Worm (Caenorhabditis elegans) whole organism, late embryonic: Measurements from ENCODE around the gene cest-16.

ENCODE experiments used
- ceh-48 ChIP-seq: sonication (generic microtip); optimal IDR thresholded peaks from 2 replicates; lab custom pipeline; 2016; ENCODE audit warnings: missing genetic modification characterization, inconsistent platforms, missing compliant biosample characterization
- ets-4 ChIP-seq: sonication (generic microtip); optimal IDR thresholded peaks from 2 replicates; lab custom pipeline; 2016; ENCODE audit warnings: missing genetic modification characterization, missing compliant biosample characterization
- fax-1 ChIP-seq: sonication (generic microtip); optimal IDR thresholded peaks from 2 replicates; lab custom pipeline; 2016; ENCODE audit warnings: missing genotype, missing genetic modification characterization, missing compliant biosample characterization
- lin-11 ChIP-seq: fragments of 200-800 bp; sonication (Bioruptor generic); optimal IDR thresholded peaks from 2 replicates; lab custom pipeline; 2018; ENCODE audit warnings: mild to moderate bottlenecking, missing genetic modification characterization, missing compliant biosample characterization
- pat-9 ChIP-seq: fragments of 200-800 bp; sonication (Bioruptor generic); optimal IDR thresholded peaks from 2 replicates; lab custom pipeline; 2018; ENCODE audit warnings: mild to moderate bottlenecking, missing genetic modification characterization, moderate library complexity, missing compliant biosample characterization
- pha-2 ChIP-seq: sonication (generic microtip); optimal IDR thresholded peaks from 2 replicates; lab custom pipeline; 2017; ENCODE audit warnings: mild to moderate bottlenecking, missing genetic modification characterization, missing compliant biosample characterization
- unc-3 ChIP-seq, 2 experiments: fragments of 200-800 bp in 1 of 2; sonication (Bioruptor generic) in 1 of 2; sonication (generic microtip) in 1 of 2; conservative IDR thresholded peaks in 1 of 2; optimal IDR thresholded peaks in 1 of 2; 2 replicates each; pipeline versions ENCODE4 v1.3.6 to Lab custom; 2016 to 2022; ENCODE audit warnings: missing compliant biosample characterization in 2 of 2, missing genetic modification characterization in 2 of 2, missing genetic modification reagents in 1 of 2

Gene cest-16

ce11 chrX:6353763-6354162 is 54.0 kb downstream of the cest-16 start:
- TF ChIP-seq fax-1 (tag; lab: Kevin White, UChicago) = no peak
- TF ChIP-seq ets-4 (tag; lab: Kevin White, UChicago) = no peak
- TF ChIP-seq unc-3 (GFP tag; conservative IDR thresholded peaks at IDR 0.05; lab: Robert Waterston, UW) = no peak
- no peak for TF ChIP-seq unc-3 (tag; optimal IDR thresholded peaks at IDR 0.05; lab: Kevin White, UChicago)
- no peak for TF ChIP-seq pha-2 (tag; lab: Kevin White, UChicago)
- no peak for TF ChIP-seq lin-11 (tag; lab: Kevin White, UChicago)
- no peak for TF ChIP-seq ceh-48
- TF ChIP-seq pat-9 = no peak
- TF ChIP-seq, all 69 proteins: peak for 0
